Worm (Caenorhabditis elegans): ENCODE results near the gene Y40B10A.11.
"Not testable (repeated sequence)": the region's sequence is repeated elsewhere in the genome, so short reads cannot be mapped to it uniquely, and the experiment has no call there.

Y40B10A.11 gene

DNA sequence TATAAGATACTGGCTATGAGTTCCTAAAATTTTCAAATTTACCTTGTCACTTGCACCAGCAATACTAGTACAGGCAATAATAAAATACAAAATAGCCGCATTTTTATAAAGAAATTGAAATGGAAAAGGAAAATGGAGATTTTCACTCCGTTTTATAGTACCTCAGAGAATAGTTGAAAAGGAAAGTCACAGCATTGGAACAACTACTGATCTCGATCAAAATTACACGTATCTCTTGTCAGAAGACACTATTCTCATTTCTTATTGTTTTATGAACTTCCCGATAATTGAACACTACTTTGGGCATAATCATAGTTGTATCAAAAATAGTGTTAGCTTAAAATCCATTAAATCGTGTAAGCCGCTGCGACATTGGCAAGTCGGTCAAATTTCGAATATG lies at the start of gene Y40B10A.11:
Gene Y40B10A.11, minus strand, starts transcription at position 101 of the 400 bp plus-strand sequence.
- TF ChIP-seq unc-62 (GFP tag; optimal IDR thresholded peaks at IDR 0.05) = no peak
- TF ChIP-seq F13H6.1 (tag; optimal IDR thresholded peaks at IDR 0.05) = no peak
- TF ChIP-seq unc-55 (GFP tag; optimal IDR thresholded peaks at IDR 0.05) = no peak
- TF ChIP-seq nhr-12 (tag; optimal IDR thresholded peaks at IDR 0.05) = no peak
- no peak for TF ChIP-seq mbf-1 (tag; optimal IDR thresholded peaks at IDR 0.05)
- TF ChIP-seq mab-5 (tag; optimal IDR thresholded peaks at IDR 0.05) = no peak
- TF ChIP-seq nhr-25 (tag; optimal IDR thresholded peaks at IDR 0.05) = no peak
- no peak for TF ChIP-seq peb-1 (tag; optimal IDR thresholded peaks at IDR 0.05)
- TF ChIP-seq dmd-4 (tag; optimal IDR thresholded peaks at IDR 0.05) = no peak
- TF ChIP-seq lin-39 (tag; optimal IDR thresholded peaks at IDR 0.05) = no peak
- no peak for TF ChIP-seq skn-1 (tag; optimal IDR thresholded peaks at IDR 0.05)
- TF ChIP-seq egl-27 (tag; optimal IDR thresholded peaks at IDR 0.05) = no peak
- no peak for TF ChIP-seq aly-2 (tag; optimal IDR thresholded peaks at IDR 0.05)
- no peak for TF ChIP-seq ama-1 (optimal IDR thresholded peaks at IDR 0.05)
- no peak for TF ChIP-seq gmeb-1 (tag; optimal IDR thresholded peaks at IDR 0.05)

DNA sequence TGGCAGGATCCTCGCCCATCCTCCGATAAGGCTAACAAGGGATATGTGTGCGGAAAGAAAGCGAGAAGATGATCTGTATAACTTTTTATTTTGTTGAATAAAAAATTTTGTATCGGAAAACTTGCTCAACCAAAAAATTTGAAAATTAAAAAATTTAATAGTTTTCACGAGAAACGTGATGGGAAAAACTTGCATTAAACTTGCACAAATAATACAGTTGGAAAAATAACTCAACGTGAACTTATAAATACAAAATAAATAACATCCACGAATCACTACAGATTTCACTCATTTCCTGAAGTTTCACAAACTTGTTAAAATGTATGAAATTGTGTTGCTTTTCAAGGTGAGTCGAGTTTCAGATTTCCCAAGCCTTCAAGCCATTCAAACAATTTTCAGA lies 47.6 kb upstream of the Y40B10A.11 start, which contains the start of gene F36F12.7:
Gene F36F12.7, plus strand, starts transcription at position 301 of the 400 bp plus-strand sequence.
- TF ChIP-seq sma-9 (GFP tag; optimal IDR thresholded peaks at IDR 0.05) = no peak
- TF ChIP-seq sma-9 (tag; optimal IDR thresholded peaks at IDR 0.05) = no peak
- no peak for TF ChIP-seq blmp-1 (tag; optimal IDR thresholded peaks at IDR 0.05; ENCODE audit: insufficient read depth)
- no peak for TF ChIP-seq Y55F3AM.14 (GFP tag; optimal IDR thresholded peaks at IDR 0.05)
- no peak for TF ChIP-seq lin-13 (GFP tag; optimal IDR thresholded peaks at IDR 0.05)
- no peak for TF ChIP-seq ztf-1 (GFP tag; conservative IDR thresholded peaks at IDR 0.05)

DNA sequence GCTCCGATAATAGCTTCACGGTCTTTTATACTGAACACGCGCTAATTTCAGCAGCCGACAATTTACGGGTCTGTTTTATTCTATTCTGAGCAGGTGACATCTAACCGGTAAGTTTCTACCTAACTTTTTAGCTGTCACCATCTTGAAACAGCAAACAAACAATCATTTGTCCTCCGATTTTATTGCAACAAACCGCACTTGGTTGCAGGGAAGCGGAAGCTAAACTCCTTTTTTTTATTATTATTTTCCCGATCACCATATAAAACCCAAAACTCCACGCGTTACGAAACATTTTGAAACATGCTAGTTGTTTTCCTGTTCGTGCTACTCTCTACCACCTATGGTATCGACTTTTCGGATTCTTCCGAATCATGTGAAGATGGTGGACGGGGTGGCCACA lies 46.2 kb upstream of the Y40B10A.11 start, which contains the start of gene clec-208:
Gene clec-208, plus strand, starts transcription at position 301 of the 400 bp plus-strand sequence.
- no peak for TF ChIP-seq nhr-237 (tag; optimal IDR thresholded peaks at IDR 0.05)

DNA sequence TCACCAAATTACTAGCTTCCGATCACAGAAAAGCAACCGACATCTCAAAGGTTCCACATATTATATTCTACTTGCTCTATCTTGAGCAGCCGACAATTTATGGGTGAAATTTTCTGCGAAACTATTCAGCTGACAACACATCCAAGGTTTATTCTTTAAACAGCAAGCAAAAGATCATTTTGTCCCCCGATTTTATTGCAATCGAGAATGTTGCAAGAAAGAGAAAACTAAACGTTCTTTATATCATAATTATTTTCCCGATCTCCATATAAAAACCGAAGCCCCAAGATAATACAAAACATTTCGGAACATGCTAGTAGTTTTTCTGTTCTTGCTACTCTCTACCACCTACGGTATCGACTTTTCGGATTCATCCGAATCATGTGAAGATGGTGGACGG lies 44.4 kb upstream of the Y40B10A.11 start, which contains the start of gene clec-207:
Gene clec-207, plus strand, starts transcription at position 301 of the 400 bp plus-strand sequence.
- TF ChIP-seq mdl-1 (tag; optimal IDR thresholded peaks at IDR 0.05) (no peak), fos-1 (tag; optimal IDR thresholded peaks at IDR 0.05) (no peak), elt-3 (tag; optimal IDR thresholded peaks at IDR 0.05) (no peak), ztf-1 (GFP tag; conservative IDR thresholded peaks at IDR 0.05) (no peak), nhr-11 (tag; optimal IDR thresholded peaks at IDR 0.05) (no peak), egl-27 (tag; optimal IDR thresholded peaks at IDR 0.05) (no peak), F13H6.1 (tag; optimal IDR thresholded peaks at IDR 0.05) (no peak), sma-3 (GFP tag; optimal IDR thresholded peaks at IDR 0.05) (no peak), nhr-129 (tag; optimal IDR thresholded peaks at IDR 0.05) (no peak), ama-1 (optimal IDR thresholded peaks at IDR 0.05) (no peak), lin-39 (tag; optimal IDR thresholded peaks at IDR 0.05) (no peak), aly-2 (tag; optimal IDR thresholded peaks at IDR 0.05) (no peak), C34F6.9 (tag; optimal IDR thresholded peaks at IDR 0.05) (no peak), crh-2 (tag; optimal IDR thresholded peaks at IDR 0.05) (no peak)

DNA sequence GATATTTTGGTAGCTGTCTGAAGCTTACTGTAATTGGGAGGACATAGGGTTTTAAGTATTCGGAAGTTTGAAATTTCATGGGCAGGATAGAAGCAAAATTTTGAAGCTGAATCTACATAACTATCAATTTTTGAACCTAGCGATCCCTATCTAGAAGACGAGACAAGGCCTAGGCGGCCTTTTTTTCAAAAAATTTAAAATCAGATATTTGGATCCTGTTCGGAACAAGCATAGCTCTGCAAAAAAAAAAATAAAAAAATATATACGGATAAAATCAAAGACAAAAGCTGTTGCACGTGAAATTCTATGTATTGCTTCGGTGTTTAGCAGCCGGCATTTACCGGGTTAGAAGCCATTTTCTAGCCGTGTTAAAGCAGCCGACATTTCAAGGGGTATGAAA lies 43.8 kb upstream of the Y40B10A.11 start, which contains the start of gene F36F12.2:
Gene F36F12.2, minus strand, starts transcription at position 101 of the 400 bp plus-strand sequence.
- TF ChIP-seq unc-55 (GFP tag; optimal IDR thresholded peaks at IDR 0.05) = no peak
- no peak for TF ChIP-seq unc-39 (tag; optimal IDR thresholded peaks at IDR 0.05)
- no peak for TF ChIP-seq ztf-11 (tag; optimal IDR thresholded peaks at IDR 0.05)
- TF ChIP-seq ama-1 (optimal IDR thresholded peaks at IDR 0.05) = no peak

DNA sequence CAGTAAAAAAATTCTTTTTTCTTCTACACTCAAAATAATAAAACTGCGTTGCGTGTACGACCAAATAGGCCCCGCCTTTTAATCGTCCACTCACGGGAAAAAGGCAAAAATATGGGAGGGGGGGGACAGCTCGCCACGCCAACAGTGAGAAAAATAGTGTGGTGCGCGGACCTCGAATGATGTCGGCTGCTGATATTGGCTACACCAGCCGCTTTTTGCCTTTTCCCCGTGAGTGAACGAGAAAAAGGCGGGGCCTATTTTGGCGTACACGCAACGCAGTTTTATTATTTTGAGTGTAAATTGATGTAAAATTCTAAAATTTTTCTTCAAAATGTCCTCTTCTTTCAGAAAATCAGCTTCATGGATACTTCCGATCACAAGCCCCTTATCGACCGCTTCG lies 38.9 kb upstream of the Y40B10A.11 start, which contains the start of gene ztf-28:
Gene ztf-28, plus strand, starts transcription at position 349 of the 400 bp plus-strand sequence.
- TF ChIP-seq nhr-10 (tag; optimal IDR thresholded peaks at IDR 0.05); blmp-1 (tag; optimal IDR thresholded peaks at IDR 0.05; ENCODE audit: insufficient read depth); C34F6.9 (tag; optimal IDR thresholded peaks at IDR 0.05): not testable (repeated sequence)

All from whole organism, L2 larva.